Worm (Caenorhabditis elegans): ENCODE results near the gene glp-1.
A peak's percentile ranks its signal among the peaks of the same experiment; 100 is the strongest.

DNA sequence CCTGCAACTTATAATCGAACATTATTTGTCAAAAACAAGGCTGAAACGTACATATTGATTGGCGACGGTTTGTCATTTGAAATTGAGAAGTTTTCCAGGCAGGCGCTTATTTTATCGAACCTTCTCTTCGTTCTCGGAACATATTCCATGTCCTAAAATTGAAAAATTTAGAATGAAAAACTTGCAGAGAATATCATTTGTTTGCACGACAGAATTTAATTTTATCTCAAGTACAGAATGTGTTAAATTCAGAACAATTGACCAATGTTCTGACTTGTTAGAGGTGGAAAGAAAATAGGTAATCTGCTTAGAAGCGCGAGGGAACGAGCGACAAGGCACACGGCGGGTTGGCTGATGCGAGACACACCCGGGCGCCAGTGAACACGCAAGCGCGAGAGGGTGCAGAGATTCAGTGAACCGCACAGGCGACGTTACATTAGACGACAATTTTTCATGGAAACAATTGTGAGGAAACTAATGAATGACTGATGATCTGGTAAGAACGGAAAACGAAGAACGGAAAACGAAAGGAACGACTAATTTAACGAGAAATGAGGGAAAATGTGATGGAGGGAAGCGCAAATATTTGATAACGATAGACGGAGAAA is 39.6 kb upstream of the glp-1 start:
- TF ChIP-seq ama-1 (optimal IDR thresholded peaks at IDR 0.05) (no peak), scrt-1 (GFP tag; IDR thresholded peaks at IDR 0.05) (0 out of 2 replicates have a peak, but pooled peaks have one; percentile 59), hnd-1 (tag; optimal IDR thresholded peaks at IDR 0.05) (no peak), tra-4 (tag; optimal IDR thresholded peaks at IDR 0.05) (no peak), F13C5.2 (tag; optimal IDR thresholded peaks at IDR 0.05) (no peak), aly-1 (tag; optimal IDR thresholded peaks at IDR 0.05) (no peak), tbx-37 (GFP tag; conservative IDR thresholded peaks at IDR 0.05) (no peak), hmg-4 (GFP tag; optimal IDR thresholded peaks at IDR 0.05) (no peak), flt-1 (GFP tag; IDR thresholded peaks at IDR 0.05) (no peak), pes-1 (GFP tag; IDR thresholded peaks at IDR 0.05) (no peak)
